Fruit fly (Drosophila melanogaster): ENCODE results near the gene Fum4.

The Fum4 gene

dm6 chr2L:10200847-10201246, 9.6 kb upstream of the Fum4 start, which contains the start of the genes Ripalpha and RpL7 (continued):
- TF ChIP-seq Hr3 (GFP tag; optimal IDR thresholded peaks at IDR 0.05) (peak; percentile 93), ab (GFP tag; optimal IDR thresholded peaks at IDR 0.05) (peak; percentile 92), zen2 (GFP tag; IDR thresholded peaks at IDR 0.05; ENCODE audit: partially characterized antibody) (peak; percentile 71), sisA (GFP tag; IDR thresholded peaks at IDR 0.05) (peak; percentile 88), CG11247 (GFP tag; IDR thresholded peaks at IDR 0.05) (peak; percentile 98), CG12942 (GFP tag; optimal IDR thresholded peaks at IDR 0.05) (peak; percentile 97), NfI (GFP tag; optimal IDR thresholded peaks at IDR 0.05) (peak; percentile 99), Dad (GFP tag; optimal IDR thresholded peaks at IDR 0.05) (peak; percentile 99), CG5953 (GFP tag; IDR thresholded peaks at IDR 0.05) (peak; percentile 97), Stat92E (GFP tag; optimal IDR thresholded peaks at IDR 0.05) (peak in 1 of 3 experiments; percentile 58), CG12744 (GFP tag; optimal IDR thresholded peaks at IDR 0.05) (peak; percentile 97), CG9876 (GFP tag; optimal IDR thresholded peaks at IDR 0.05) (peak; percentile 99), cg (GFP tag; optimal IDR thresholded peaks at IDR 0.05) (no peak), pita (GFP tag; optimal IDR thresholded peaks at IDR 0.05) (no peak), CG4854 (GFP tag; optimal IDR thresholded peaks at IDR 0.05) (peak; percentile 97), CG3065 (GFP tag; optimal IDR thresholded peaks at IDR 0.05) (peak; percentile 97), H15 (GFP tag; IDR thresholded peaks at IDR 0.05) (peak; percentile 97), CG10462 (GFP tag; optimal IDR thresholded peaks at IDR 0.05) (peak; percentile 94), ci (GFP tag; IDR thresholded peaks at IDR 0.05) (peak; percentile 100), Meics (GFP tag; optimal IDR thresholded peaks at IDR 0.05) (peak; percentile 99), CG6813 (GFP tag; optimal IDR thresholded peaks at IDR 0.05) (peak; percentile 99), CG7839 (tag; optimal IDR thresholded peaks at IDR 0.05) (peak; percentile 90), Med (GFP tag) (peak; percentile 100), CG7928 (GFP tag; optimal IDR thresholded peaks at IDR 0.05) (peak; percentile 82), sc (optimal IDR thresholded peaks at IDR 0.05) (no peak), sc (GFP tag; optimal IDR thresholded peaks at IDR 0.05) (peak; percentile 96), Hmx (GFP tag; optimal IDR thresholded peaks at IDR 0.05) (peak; percentile 54), Dip2 (GFP tag; IDR thresholded peaks at IDR 0.05) (no peak), Sox100B (GFP tag; optimal IDR thresholded peaks at IDR 0.05) (peak; percentile 88), CG11695 (GFP tag; IDR thresholded peaks at IDR 0.05) (peak; percentile 90), vfl (GFP tag; optimal IDR thresholded peaks at IDR 0.05) (peak; percentile 97), odd (GFP tag; optimal IDR thresholded peaks at IDR 0.05) (peak; percentile 98), maf-S (GFP tag; optimal IDR thresholded peaks at IDR 0.05) (peak; percentile 98), yki (optimal IDR thresholded peaks at IDR 0.05) (no peak), luna (GFP tag; optimal IDR thresholded peaks at IDR 0.05) (peak; percentile 95), Usf (GFP tag; optimal IDR thresholded peaks at IDR 0.05) (peak; percentile 97), CG16815 (GFP tag; optimal IDR thresholded peaks at IDR 0.05) (peak; percentile 95), oc (tag; optimal IDR thresholded peaks at IDR 0.05) (peak; percentile 94), trh (GFP tag; optimal IDR thresholded peaks at IDR 0.05) (peak; percentile 98), Ets97D (GFP tag; optimal IDR thresholded peaks at IDR 0.05) (peak; percentile 100), CG17912 (GFP tag; optimal IDR thresholded peaks at IDR 0.05) (peak; percentile 99), Rfx (GFP tag; IDR thresholded peaks at IDR 0.05) (peak; percentile 99), bigmax (GFP tag; optimal IDR thresholded peaks at IDR 0.05) (peak; percentile 92), Bgb (GFP tag; IDR thresholded peaks at IDR 0.05; ENCODE audit: partially characterized antibody) (peak; percentile 98), Dll (GFP tag; IDR thresholded peaks at IDR 0.05; ENCODE audit: partially characterized antibody) (peak; percentile 83), CG8924 (tag; optimal IDR thresholded peaks at IDR 0.05) (peak; percentile 89), salm (tag; optimal IDR thresholded peaks at IDR 0.05) (peak; percentile 92), unpg (GFP tag; optimal IDR thresholded peaks at IDR 0.05) (peak; percentile 95), CG1024 (GFP tag; IDR thresholded peaks at IDR 0.05) (peak; percentile 94), CG15601 (tag; optimal IDR thresholded peaks at IDR 0.05) (peak; percentile 95), CG31388 (GFP tag; optimal IDR thresholded peaks at IDR 0.05) (peak; percentile 81)

Measured in whole organism, embryonic.